Fruit fly (Drosophila melanogaster): ENCODE results near the gene CG32263.
A peak's percentile ranks its signal among the peaks of the same experiment; 100 is the strongest.

CG32263 gene

dm6 chr3L:3826541-3826940 lies 15.6 kb upstream of the CG32263 start (continued):
- no peak for TF ChIP-seq CG4360 (GFP tag; IDR thresholded peaks at IDR 0.05)
- peak; percentile 90 for TF ChIP-seq CG7556 (GFP tag; optimal IDR thresholded peaks at IDR 0.05)
- TF ChIP-seq corto (GFP tag; optimal IDR thresholded peaks at IDR 0.05) = no peak
- peak; percentile 78 for TF ChIP-seq Ssrp (tag; optimal IDR thresholded peaks at IDR 0.05)
- TF ChIP-seq grau (tag; optimal IDR thresholded peaks at IDR 0.05) = peak; percentile 90
- TF ChIP-seq CG10274 (GFP tag; optimal IDR thresholded peaks at IDR 0.05) = peak; percentile 41
- TF ChIP-seq CG6689 (GFP tag; IDR thresholded peaks at IDR 0.05) = peak; percentile 81
- TF ChIP-seq D (optimal IDR thresholded peaks at IDR 0.05) = no peak
- TF ChIP-seq D (GFP tag; optimal IDR thresholded peaks at IDR 0.05) = peak; percentile 76
- TF ChIP-seq pho (GFP tag; optimal IDR thresholded peaks at IDR 0.05) = peak; percentile 15
- peak in 1 of 2 experiments; percentile 37 for TF ChIP-seq insv (GFP tag; optimal IDR thresholded peaks at IDR 0.05)
- TF ChIP-seq chif (GFP tag; optimal IDR thresholded peaks at IDR 0.05) = peak; percentile 18 to 33
- TF ChIP-seq Gug (GFP tag; IDR thresholded peaks at IDR 0.05) = peak; percentile 11; the same call in 1 of the 4 replicates
- peak; percentile 43; the same call in 1 of the 2 replicates for TF ChIP-seq Taf1 (GFP tag; IDR thresholded peaks at IDR 0.05)
- peak; percentile 42; the same call in 1 of the 2 replicates for TF ChIP-seq CG11696 (GFP tag; IDR thresholded peaks at IDR 0.05)
- TF ChIP-seq CG2199 (GFP tag; IDR thresholded peaks at IDR 0.05) = 0 out of 3 replicates have a peak, but pooled peaks have one; percentile 32
- peak; percentile 79 for TF ChIP-seq sug (tag; optimal IDR thresholded peaks at IDR 0.05)
- peak; percentile 7 for TF ChIP-seq Ets65A (GFP tag)
- peak; percentile 84 for TF ChIP-seq CG10979 (tag; optimal IDR thresholded peaks at IDR 0.05)
- peak; percentile 56 for TF ChIP-seq CG4707 (GFP tag; optimal IDR thresholded peaks at IDR 0.05)
- peak; percentile 22 for TF ChIP-seq CG16815 (GFP tag; optimal IDR thresholded peaks at IDR 0.05)
- peak; percentile 75; the same call in 1 of the 2 replicates for TF ChIP-seq CG11247 (GFP tag; IDR thresholded peaks at IDR 0.05)
- TF ChIP-seq Antp (GFP tag; optimal IDR thresholded peaks at IDR 0.05) = peak; percentile 7
- TF ChIP-seq slou (GFP tag; optimal IDR thresholded peaks at IDR 0.05) = peak; percentile 41
- no peak for TF ChIP-seq TFAM (GFP tag; optimal IDR thresholded peaks at IDR 0.05)
- peak; percentile 70 for TF ChIP-seq Aef1 (GFP tag; IDR thresholded peaks at IDR 0.05)
- peak; percentile 49 for TF ChIP-seq CG15696 (tag; optimal IDR thresholded peaks at IDR 0.05)
- peak; percentile 83 for TF ChIP-seq CG7839 (tag; optimal IDR thresholded peaks at IDR 0.05)
- peak; percentile 65; the same call in 1 of the 2 replicates for TF ChIP-seq E2f2 (GFP tag; IDR thresholded peaks at IDR 0.05)
- no peak for TF ChIP-seq mirr (GFP tag; optimal IDR thresholded peaks at IDR 0.05)
- peak; percentile 78 for TF ChIP-seq gsb-n (tag; optimal IDR thresholded peaks at IDR 0.05)
- TF ChIP-seq CG12236 (GFP tag; optimal IDR thresholded peaks at IDR 0.05) = no peak
- TF ChIP-seq ac (GFP tag; optimal IDR thresholded peaks at IDR 0.05) = no peak
- peak; percentile 61 for TF ChIP-seq CG9437 (GFP tag; optimal IDR thresholded peaks at IDR 0.05)
- TF ChIP-seq HmgD (GFP tag; optimal IDR thresholded peaks at IDR 0.05) = no peak
- no peak; the same call in 1 of the 2 replicates for TF ChIP-seq CG9932 (GFP tag; IDR thresholded peaks at IDR 0.05)
- TF ChIP-seq CG2875 (GFP tag; optimal IDR thresholded peaks at IDR 0.05) = peak; percentile 53
- TF ChIP-seq CG18262 (tag; optimal IDR thresholded peaks at IDR 0.05) = peak; percentile 83
- TF ChIP-seq usp (GFP tag; optimal IDR thresholded peaks at IDR 0.05) = no peak
- TF ChIP-seq dm (GFP tag; optimal IDR thresholded peaks at IDR 0.05) = no peak
- no peak for TF ChIP-seq zfh2 (GFP tag; optimal IDR thresholded peaks at IDR 0.05)
- TF ChIP-seq CG1792 (GFP tag; optimal IDR thresholded peaks at IDR 0.05) = no peak
- no peak for TF ChIP-seq CkIIα-i1 (GFP tag; IDR thresholded peaks at IDR 0.05)
- TF ChIP-seq da (GFP tag; optimal IDR thresholded peaks at IDR 0.05) = no peak
- no peak for TF ChIP-seq CG10565 (GFP tag; optimal IDR thresholded peaks at IDR 0.05)
- no peak for TF ChIP-seq CG8281 (tag; optimal IDR thresholded peaks at IDR 0.05)
- TF ChIP-seq Hand (GFP tag; optimal IDR thresholded peaks at IDR 0.05) = peak; percentile 93
- peak; percentile 6 for TF ChIP-seq MESR4 (GFP tag; optimal IDR thresholded peaks at IDR 0.05)
- TF ChIP-seq CG17912 (GFP tag; optimal IDR thresholded peaks at IDR 0.05) = no peak
- TF ChIP-seq CG8089 (GFP tag; optimal IDR thresholded peaks at IDR 0.05) = no peak
- TF ChIP-seq CG14014 (GFP tag; IDR thresholded peaks at IDR 0.05) = peak; percentile 78
- peak; percentile 17 for TF ChIP-seq CG1233 (GFP tag; optimal IDR thresholded peaks at IDR 0.05)

Data from whole organism, embryonic.